Worm (Caenorhabditis elegans) whole organism, L4 larva: Measurements from ENCODE around the gene B0496.6.

ENCODE experiments used
- ZK546.5 ChIP-seq, 2 experiments: sonication (generic microtip); optimal IDR thresholded peaks; 2 replicates each; lab custom pipeline; 2017; ENCODE audit warnings: missing biosample characterization in 2 of 2, missing genetic modification characterization in 2 of 2
- pha-4 ChIP-seq, 2 experiments: fragments of 150-350 bp in 1 of 2; fragments of 200-800 bp in 1 of 2; sonication (Bioruptor generic) in 1 of 2; IDR thresholded peaks in 1 of 2; optimal IDR thresholded peaks in 1 of 2; 2 replicates each; pipeline versions ENCODE4 v1.3.6 to Lab custom; 2014 to 2022; ENCODE audit warnings: missing genetic modification characterization in 2 of 2, missing genetic modification reagents in 2 of 2, missing biosample characterization in 1 of 2, missing compliant biosample characterization in 1 of 2

DNA sequence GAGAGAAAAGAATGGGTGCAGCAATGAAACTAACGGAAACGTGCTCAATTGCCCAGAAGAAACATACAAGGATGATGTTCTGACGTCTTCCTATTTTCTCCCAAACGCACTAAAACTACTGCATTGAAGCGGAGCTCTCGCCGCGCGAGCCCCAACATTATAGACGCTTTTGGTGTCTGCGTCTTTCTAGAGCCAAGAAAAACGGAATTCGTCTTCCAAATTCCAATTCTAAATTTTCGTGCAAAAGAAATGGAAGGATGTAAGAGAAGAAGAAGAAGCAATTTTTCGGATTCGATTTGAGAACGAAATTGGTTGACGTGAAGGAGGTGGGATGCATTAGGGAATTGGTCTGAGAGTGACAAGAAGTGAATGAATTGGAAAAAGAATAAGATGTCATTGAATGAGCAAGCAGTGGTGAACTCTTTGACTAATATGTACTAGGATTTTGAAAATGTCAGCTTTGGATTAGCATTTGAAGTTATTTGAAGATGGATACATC, 34.8 kb downstream of the B0496.6 start:
- TF ChIP-seq ZK546.5 (tag; optimal IDR thresholded peaks at IDR 0.05; lab: Kevin White, UChicago) (no peak), pha-4 (GFP tag; IDR thresholded peaks at IDR 0.05; lab: Robert Waterston, UW) (no peak), pha-4 (tag; optimal IDR thresholded peaks at IDR 0.05; lab: Kevin White, UChicago) (no peak)
